Worm (Caenorhabditis elegans): ENCODE results near the gene R09A1.3.

The R09A1.3 gene

DNA sequence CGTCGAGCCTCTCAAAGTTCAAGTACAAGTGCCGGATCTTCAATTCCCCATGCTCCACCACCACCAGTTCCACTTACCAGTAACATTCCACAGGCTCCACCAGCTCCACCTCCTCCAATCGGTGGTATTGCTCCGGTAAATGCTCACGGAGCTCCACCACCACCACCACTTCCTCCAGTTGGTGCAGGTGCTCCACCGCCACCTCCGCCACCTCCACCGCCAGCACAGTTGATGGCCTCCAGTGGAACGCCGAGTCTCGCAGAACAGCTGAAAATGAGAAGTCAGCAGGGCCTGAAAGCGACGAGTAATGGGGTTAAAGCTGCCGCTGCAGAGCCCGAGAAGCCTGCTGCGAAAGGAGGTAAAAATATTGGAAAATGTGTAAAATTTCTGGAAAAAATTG lies 36.6 kb downstream of the R09A1.3 start:
- no peak for TF ChIP-seq nhr-77 (tag; optimal IDR thresholded peaks at IDR 0.05)
- TF ChIP-seq nhr-43 (tag; optimal IDR thresholded peaks at IDR 0.05; ENCODE audit: poor library complexity, severe bottlenecking), result no peak
- TF ChIP-seq tbx-2 (tag; optimal IDR thresholded peaks at IDR 0.05), result no peak
- no peak for TF ChIP-seq elt-1 (tag; optimal IDR thresholded peaks at IDR 0.05)
- no peak for TF ChIP-seq ceh-28 (tag; optimal IDR thresholded peaks at IDR 0.05)
- no peak for TF ChIP-seq mml-1 (tag; optimal IDR thresholded peaks at IDR 0.05)
- no peak for TF ChIP-seq egl-27 (tag; optimal IDR thresholded peaks at IDR 0.05)
- no peak for TF ChIP-seq pqm-1 (tag; optimal IDR thresholded peaks at IDR 0.05)
- TF ChIP-seq ceh-9 (tag; optimal IDR thresholded peaks at IDR 0.05), result no peak
- no peak for TF ChIP-seq fos-1 (tag; optimal IDR thresholded peaks at IDR 0.05)
- no peak for TF ChIP-seq ceh-16 (tag; optimal IDR thresholded peaks at IDR 0.05)
- TF ChIP-seq sea-2 (GFP tag; optimal IDR thresholded peaks at IDR 0.05), result no peak
- no peak for TF ChIP-seq unc-39 (tag; optimal IDR thresholded peaks at IDR 0.05)
- no peak for TF ChIP-seq elt-2 (tag; optimal IDR thresholded peaks at IDR 0.05)

DNA sequence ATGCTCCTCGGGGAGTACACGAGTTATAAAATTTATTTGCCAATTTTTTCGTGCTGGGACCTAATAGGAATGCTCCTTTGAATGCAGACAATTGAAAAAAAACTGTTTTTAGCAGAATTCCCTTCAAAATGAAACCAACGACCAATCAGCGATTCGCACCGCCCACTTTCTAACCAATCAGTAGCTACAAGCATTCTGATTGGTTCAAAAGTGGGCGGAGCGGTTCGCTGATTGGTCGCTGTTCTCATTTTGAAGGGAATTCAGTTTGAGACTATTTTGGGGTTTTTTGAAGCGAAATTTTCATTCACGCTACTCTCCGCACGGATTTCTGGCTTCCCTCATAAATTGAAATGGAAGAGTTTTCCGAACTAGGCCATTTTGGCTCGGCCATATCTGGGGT lies 43.8 kb downstream of the R09A1.3 start:
- TF ChIP-seq mml-1 (tag; optimal IDR thresholded peaks at IDR 0.05) (no peak), nfya-1 (tag; optimal IDR thresholded peaks at IDR 0.05; ENCODE audit: insufficient read depth) (peak; percentile 70), egl-5 (tag; optimal IDR thresholded peaks at IDR 0.05) (no peak), lin-15B (tag; optimal IDR thresholded peaks at IDR 0.05) (no peak)

DNA sequence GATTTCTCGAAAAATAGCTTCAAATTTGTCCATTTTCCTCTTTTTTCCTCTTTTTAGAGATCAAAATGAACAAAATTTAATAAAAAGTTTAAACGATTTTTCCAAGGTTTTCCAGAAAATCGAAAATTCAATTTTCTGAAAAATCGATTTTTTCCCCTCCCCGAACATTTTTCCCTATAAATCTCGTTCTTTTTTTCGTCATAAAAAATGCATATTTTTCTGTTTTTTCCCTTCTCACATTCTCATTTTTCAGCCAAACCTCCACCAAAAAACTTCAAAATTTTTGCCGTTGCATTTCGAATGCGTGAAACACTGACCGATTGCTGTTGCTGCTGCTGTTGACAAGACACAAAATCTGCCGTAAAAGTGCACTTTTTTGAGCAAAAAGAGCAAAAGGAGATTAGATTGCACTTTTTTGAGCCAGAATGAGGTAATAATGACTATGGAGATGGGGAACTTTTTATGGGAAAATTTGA lies 44.6 kb downstream of the R09A1.3 start, which contains the start of the genes Y50D4C.12 and unc-34:
Gene Y50D4C.12 (plus strand): TSS at position 301 of the 476 bp plus-strand sequence.
Gene unc-34 (plus strand): TSS at position 426 of the 476 bp plus-strand sequence.
- TF ChIP-seq nhr-12 (tag; optimal IDR thresholded peaks at IDR 0.05) (no peak), fos-1 (tag; optimal IDR thresholded peaks at IDR 0.05) (no peak), nhr-23 (tag; optimal IDR thresholded peaks at IDR 0.05) (no peak), elt-1 (tag; optimal IDR thresholded peaks at IDR 0.05) (no peak), nhr-76 (tag; optimal IDR thresholded peaks at IDR 0.05) (no peak), pqm-1 (tag; optimal IDR thresholded peaks at IDR 0.05) (no peak), mdl-1 (tag; optimal IDR thresholded peaks at IDR 0.05) (no peak), nfya-1 (tag; optimal IDR thresholded peaks at IDR 0.05; ENCODE audit: insufficient read depth) (no peak)

DNA sequence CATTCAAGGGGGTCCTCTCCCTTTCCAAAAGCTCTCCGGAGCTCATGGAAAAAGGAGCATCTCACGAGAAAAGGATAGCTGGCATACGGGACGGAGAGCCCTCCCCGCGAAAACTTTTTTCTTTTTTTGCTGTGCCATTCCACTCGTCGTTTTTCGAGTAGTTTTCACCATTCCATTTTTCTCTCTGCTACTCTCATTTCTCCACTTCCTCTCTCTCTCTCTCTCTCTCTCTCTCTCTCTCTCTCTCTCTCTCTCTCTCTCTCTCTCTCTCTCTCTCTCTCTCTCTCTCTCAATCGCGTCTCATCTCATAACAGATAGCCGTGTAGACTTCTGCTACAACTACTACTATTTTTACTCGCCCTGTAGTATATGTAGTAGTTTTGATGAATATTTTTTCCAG lies 47.2 kb downstream of the R09A1.3 start:
- TF ChIP-seq lin-39 (tag; optimal IDR thresholded peaks at IDR 0.05), result peak; percentile 43
- peak; percentile 4 for TF ChIP-seq lin-15B (tag; optimal IDR thresholded peaks at IDR 0.05)
- peak; percentile 21 for TF ChIP-seq fkh-10 (GFP tag; optimal IDR thresholded peaks at IDR 0.05)
- TF ChIP-seq pha-4 (tag; optimal IDR thresholded peaks at IDR 0.05), result peak; percentile 61
- TF ChIP-seq nfya-1 (tag; optimal IDR thresholded peaks at IDR 0.05; ENCODE audit: insufficient read depth), result peak; percentile 83
- no peak for TF ChIP-seq egl-5 (tag; optimal IDR thresholded peaks at IDR 0.05)
- TF ChIP-seq aly-2 (tag; optimal IDR thresholded peaks at IDR 0.05), result no peak
- TF ChIP-seq elt-2 (tag; optimal IDR thresholded peaks at IDR 0.05), result no peak

DNA sequence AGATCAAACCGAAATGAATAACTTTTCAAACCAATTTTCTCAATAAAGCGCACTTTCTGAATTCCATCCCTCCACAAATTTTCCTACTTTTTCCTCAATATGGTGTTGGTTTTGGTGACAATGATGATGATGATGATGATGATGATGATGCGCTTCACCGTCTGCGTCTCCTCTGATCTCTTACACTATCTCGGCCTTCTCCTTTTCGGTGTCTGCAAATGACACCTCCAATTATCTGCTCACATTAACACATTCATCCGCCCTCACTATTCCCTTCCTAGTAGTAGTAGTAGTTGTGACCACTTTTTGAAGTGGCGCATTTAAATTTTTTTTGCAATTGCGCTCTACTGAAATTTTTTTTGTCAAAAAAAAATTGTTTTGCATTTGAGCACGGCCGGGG lies 48.3 kb downstream of the R09A1.3 start:
- TF ChIP-seq zag-1 (tag; optimal IDR thresholded peaks at IDR 0.05), result no peak
- no peak for TF ChIP-seq unc-62 (GFP tag; optimal IDR thresholded peaks at IDR 0.05)
- no peak for TF ChIP-seq unc-39 (tag; optimal IDR thresholded peaks at IDR 0.05)
- TF ChIP-seq fos-1 (tag; optimal IDR thresholded peaks at IDR 0.05), result no peak
- TF ChIP-seq jun-1 (tag; optimal IDR thresholded peaks at IDR 0.05), result no peak
- no peak for TF ChIP-seq lin-15B (tag; optimal IDR thresholded peaks at IDR 0.05)
- TF ChIP-seq fkh-2 (tag; optimal IDR thresholded peaks at IDR 0.05), result no peak
- TF ChIP-seq hmg-11 (tag; optimal IDR thresholded peaks at IDR 0.05), result no peak
- TF ChIP-seq nhr-12 (tag; optimal IDR thresholded peaks at IDR 0.05), result no peak
- TF ChIP-seq elt-2 (tag; optimal IDR thresholded peaks at IDR 0.05), result no peak
- TF ChIP-seq lin-39 (tag; optimal IDR thresholded peaks at IDR 0.05), result no peak
- TF ChIP-seq ceh-9 (tag; optimal IDR thresholded peaks at IDR 0.05), result no peak
- no peak for TF ChIP-seq ZK546.5 (tag; optimal IDR thresholded peaks at IDR 0.05)
- TF ChIP-seq elt-3 (tag; optimal IDR thresholded peaks at IDR 0.05), result no peak

- no peak for TF ChIP-seq nhr-237 (tag; optimal IDR thresholded peaks at IDR 0.05)
- no peak for TF ChIP-seq nhr-28 (tag; optimal IDR thresholded peaks at IDR 0.05)
- no peak for TF ChIP-seq tbx-2 (tag; optimal IDR thresholded peaks at IDR 0.05)
- peak; percentile 88 for TF ChIP-seq pha-4 (tag; optimal IDR thresholded peaks at IDR 0.05)
- no peak for TF ChIP-seq nhr-43 (tag; optimal IDR thresholded peaks at IDR 0.05; ENCODE audit: poor library complexity, severe bottlenecking)
- TF ChIP-seq mml-1 (tag; optimal IDR thresholded peaks at IDR 0.05), result no peak
These were observed 49.0 kb downstream of the R09A1.3 start for ce11 chrV:977853-978252.

Measured in whole organism, L3 larva.